Worm (Caenorhabditis elegans) whole organism, L2 larva: ENCODE measurements around the gene rin-1.

ENCODE experiments used
- aly-2 ChIP-seq: fragments of 150-350 bp; optimal IDR thresholded peaks from 2 replicates; lab custom pipeline; 2014; ENCODE audit warnings: missing biosample characterization, missing genetic modification characterization
- blmp-1 ChIP-seq: sonication (generic microtip); optimal IDR thresholded peaks from 2 replicates; lab custom pipeline; 2017; ENCODE audit warnings: missing genetic modification characterization, mild to moderate bottlenecking, missing compliant biosample characterization, antibody characterized with exemption, moderate library complexity; ENCODE audit not compliant: insufficient read depth
- ceh-82 ChIP-seq: fragments of 150-350 bp; optimal IDR thresholded peaks from 2 replicates; lab custom pipeline; 2014; ENCODE audit warnings: missing biosample characterization, missing genetic modification characterization
- elt-3 ChIP-seq: sonication (generic microtip); optimal IDR thresholded peaks from 2 replicates; lab custom pipeline; 2017; ENCODE audit warnings: missing biosample characterization, missing genetic modification characterization
- lin-11 ChIP-seq: fragments of 150-350 bp; sonication (generic microtip); optimal IDR thresholded peaks from 2 replicates; lab custom pipeline; 2014; ENCODE audit warnings: missing biosample characterization, missing genetic modification characterization, inconsistent platforms, mixed read lengths
- mab-5 ChIP-seq: fragments of 150-350 bp; optimal IDR thresholded peaks from 2 replicates; lab custom pipeline; 2014; ENCODE audit warnings: missing biosample characterization, missing genetic modification characterization
- mdl-1 ChIP-seq, 2 experiments: fragments of 150-350 bp in 1 of 2; sonication (generic microtip) in 1 of 2; optimal IDR thresholded peaks; 2 replicates each; lab custom pipeline; 2017; ENCODE audit warnings: missing biosample characterization in 2 of 2, missing genetic modification characterization in 2 of 2
- nhr-10 ChIP-seq: sonication (generic microtip); optimal IDR thresholded peaks from 2 replicates; lab custom pipeline; 2017; ENCODE audit warnings: missing biosample characterization, missing genetic modification characterization
- nhr-11 ChIP-seq: fragments of 150-350 bp; optimal IDR thresholded peaks from 2 replicates; lab custom pipeline; 2014; ENCODE audit warnings: missing biosample characterization, missing genetic modification characterization
- nhr-12 ChIP-seq: fragments of 150-350 bp; optimal IDR thresholded peaks from 2 replicates; lab custom pipeline; 2014; ENCODE audit warnings: missing biosample characterization, missing genetic modification characterization
- nhr-25 ChIP-seq: fragments of 150-350 bp; sonication (generic microtip); optimal IDR thresholded peaks from 3 replicates; lab custom pipeline; 2014; ENCODE audit warnings: missing biosample characterization, missing genetic modification characterization
- nhr-6 ChIP-seq: fragments of 150-350 bp; optimal IDR thresholded peaks from 2 replicates; lab custom pipeline; 2014; ENCODE audit warnings: missing biosample characterization, missing genetic modification characterization
- snpc-4 ChIP-seq: fragments of 150-350 bp; optimal IDR thresholded peaks from 2 replicates; lab custom pipeline; 2014; ENCODE audit warnings: missing biosample characterization, missing genetic modification characterization
- ztf-11 ChIP-seq: sonication (generic microtip); optimal IDR thresholded peaks from 2 replicates; lab custom pipeline; 2017; ENCODE audit warnings: missing biosample characterization, missing genetic modification characterization

- TF ChIP-seq snpc-4 (tag; lab: Kevin White, UChicago) (no peak), elt-3 (tag; lab: Kevin White, UChicago) (no peak), nhr-11 (tag; lab: Kevin White, UChicago) (no peak), ztf-11 (tag; lab: Kevin White, UChicago) (no peak), nhr-6 (no peak), nhr-25 (tag; lab: Kevin White, UChicago) (no peak), nhr-12 (tag; lab: Kevin White, UChicago) (no peak), aly-2 (tag; lab: Kevin White, UChicago) (no peak), mdl-1 (tag; optimal IDR thresholded peaks at IDR 0.05; lab: Kevin White, UChicago) (no peak), ceh-82 (tag; lab: Kevin White, UChicago) (no peak), mab-5 (tag; lab: Kevin White, UChicago) (no peak), nhr-10 (no peak), lin-11 (no peak), blmp-1 (tag; lab: Kevin White, UChicago) (no peak)
Measured at ce11 chrV:14741233-14741632, 74.2 kb downstream of the rin-1 start, which contains the start of gene Y50E8A.6.
